Worm (Caenorhabditis elegans) whole organism, mixed stage, embryonic: ENCODE measurements around the gene ragc-1.

Experiments
- blmp-1 ChIP-seq: fragments of 150-350 bp; optimal IDR thresholded peaks from 2 replicates; lab custom pipeline; 2014; ENCODE audit warnings: missing biosample characterization, missing genetic modification characterization
- ces-1 ChIP-seq: fragments of 150-350 bp; optimal IDR thresholded peaks from 2 replicates; lab custom pipeline; 2014; ENCODE audit warnings: missing biosample characterization, missing genetic modification reagents, missing genetic modification characterization
- drap-1 ChIP-seq: fragments of 200-800 bp; sonication (Bioruptor generic); optimal IDR thresholded peaks from 3 replicates; lab custom pipeline; 2018; ENCODE audit warnings: mild to moderate bottlenecking, missing genetic modification characterization, missing compliant biosample characterization
- elt-1 ChIP-seq: sonication (generic microtip); optimal IDR thresholded peaks from 2 replicates; lab custom pipeline; 2017; ENCODE audit warnings: missing genetic modification characterization, mild to moderate bottlenecking, missing compliant biosample characterization, antibody characterized with exemption, moderate library complexity, borderline replicate concordance; ENCODE audit not compliant: insufficient read depth
- elt-3 ChIP-seq: fragments of 150-350 bp; optimal IDR thresholded peaks from 2 replicates; lab custom pipeline; 2014; ENCODE audit warnings: missing biosample characterization, missing genetic modification characterization
- flh-1 ChIP-seq: fragments of 200-800 bp; sonication (Bioruptor generic); optimal IDR thresholded peaks from 2 replicates; lab custom pipeline; 2018; ENCODE audit warnings: mild to moderate bottlenecking, missing genetic modification characterization, moderate library complexity, missing compliant biosample characterization
- lin-13 ChIP-seq: fragments of 150-350 bp; optimal IDR thresholded peaks from 2 replicates; lab custom pipeline; 2014; ENCODE audit warnings: missing biosample characterization, missing genetic modification characterization
- lsy-2 ChIP-seq: fragments of 150-350 bp; optimal IDR thresholded peaks from 2 replicates; lab custom pipeline; 2014; ENCODE audit warnings: missing biosample characterization, missing genetic modification characterization
- mab-5 ChIP-seq: fragments of 150-350 bp; optimal IDR thresholded peaks from 2 replicates; lab custom pipeline; 2014; ENCODE audit warnings: missing biosample characterization, missing genetic modification characterization
- nhr-12 ChIP-seq: fragments of 150-350 bp; optimal IDR thresholded peaks from 2 replicates; lab custom pipeline; 2014; ENCODE audit warnings: missing biosample characterization, missing genetic modification characterization
- nhr-237 ChIP-seq: fragments of 150-350 bp; optimal IDR thresholded peaks from 2 replicates; lab custom pipeline; 2014; ENCODE audit warnings: missing biosample characterization, missing genetic modification characterization
- nhr-28 ChIP-seq: fragments of 150-350 bp; optimal IDR thresholded peaks from 2 replicates; lab custom pipeline; 2014; ENCODE audit warnings: missing biosample characterization, missing genetic modification characterization
- pha-4 ChIP-seq: fragments of 150-350 bp; optimal IDR thresholded peaks from 2 replicates; lab custom pipeline; 2018; ENCODE audit warnings: missing biosample characterization, missing genetic modification reagents, missing genetic modification characterization
- ztf-11 ChIP-seq: fragments of 150-350 bp; optimal IDR thresholded peaks from 2 replicates; lab custom pipeline; 2014; ENCODE audit warnings: missing biosample characterization, missing genetic modification characterization

DNA sequence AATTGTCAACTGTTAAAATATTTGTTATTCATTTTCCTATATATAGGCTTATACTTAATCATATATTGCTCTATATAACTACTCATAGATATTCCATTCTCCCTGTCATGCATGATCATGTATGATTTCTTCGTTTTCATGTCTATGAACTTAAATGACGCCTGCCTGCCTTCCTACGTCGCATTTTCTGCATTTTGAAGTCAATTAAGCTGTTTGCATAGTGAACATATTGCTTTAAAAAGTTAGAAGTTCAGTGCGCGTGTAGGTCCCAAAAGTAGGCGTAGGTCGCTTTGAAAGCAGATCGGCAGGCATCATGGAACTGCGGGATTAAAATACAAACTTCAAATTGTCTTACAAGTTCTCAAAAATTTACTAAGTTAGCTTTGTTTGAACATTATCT lies 40.0 kb upstream of the ragc-1 start:
- no peak for TF ChIP-seq pha-4 (tag; lab: Kevin White, UChicago)
- no peak for TF ChIP-seq nhr-237
- TF ChIP-seq nhr-28 (tag; lab: Kevin White, UChicago), result no peak
- no peak for TF ChIP-seq elt-3 (tag; lab: Kevin White, UChicago)
- TF ChIP-seq lsy-2 (tag; lab: Kevin White, UChicago), result no peak
- no peak for TF ChIP-seq blmp-1 (tag; lab: Kevin White, UChicago)
- TF ChIP-seq ztf-11 (tag; lab: Kevin White, UChicago), result no peak
- no peak for TF ChIP-seq nhr-12 (tag; lab: Kevin White, UChicago)
- TF ChIP-seq lin-13 (tag; lab: Kevin White, UChicago), result no peak
- TF ChIP-seq mab-5 (tag; lab: Kevin White, UChicago), result no peak
- TF ChIP-seq ces-1, result no peak
- TF ChIP-seq flh-1 (GFP tag; lab: Kevin White, UChicago), result no peak
- TF ChIP-seq elt-1 (tag; lab: Kevin White, UChicago), result no peak
- TF ChIP-seq drap-1 (GFP tag; lab: Kevin White, UChicago), result no peak
